Fruit fly (Drosophila melanogaster) whole organism, embryonic: Measurements from ENCODE around the gene ND-MNLL.

Experiments used
- B-H1 ChIP-seq: fragments of 200-800 bp; sonication (Bioruptor generic); IDR thresholded peaks from 3 replicates; pipeline ENCODE4 v1.3.6; 2022; ENCODE audit warnings: missing biosample characterization, missing genetic modification characterization
- B-H2 ChIP-seq: fragments of 200-800 bp; sonication (Bioruptor generic); optimal IDR thresholded peaks from 2 replicates; lab custom pipeline; 2018; ENCODE audit warnings: missing biosample characterization, mild to moderate bottlenecking, missing genetic modification characterization
- Blimp-1 ChIP-seq: fragments of 200-800 bp; sonication (Bioruptor generic); optimal IDR thresholded peaks from 3 replicates; lab custom pipeline; 2018; ENCODE audit warnings: missing biosample characterization, missing genetic modification characterization, mild to moderate bottlenecking, moderate library complexity, missing genetic modification reagents
- BtbVII ChIP-seq: fragments of 200-800 bp; sonication (Bioruptor generic); optimal IDR thresholded peaks from 3 replicates; lab custom pipeline; 2017; ENCODE audit warnings: missing biosample characterization, mild to moderate bottlenecking, missing genetic modification characterization
- CG10209 ChIP-seq: fragments of 200-800 bp; sonication (Bioruptor generic); optimal IDR thresholded peaks from 3 replicates; lab custom pipeline; 2017; ENCODE audit warnings: missing biosample characterization, mild to moderate bottlenecking, missing genetic modification characterization, missing genetic modification reagents
- CG10431 ChIP-seq: fragments of 200-800 bp; sonication (Bioruptor generic); optimal IDR thresholded peaks from 3 replicates; lab custom pipeline; 2018; ENCODE audit warnings: missing biosample characterization, mild to moderate bottlenecking, missing genetic modification characterization
- CG11456 ChIP-seq: fragments of 200-800 bp; sonication (Bioruptor generic); IDR thresholded peaks from 3 replicates; pipeline ENCODE4 v1.3.6; 2022; ENCODE audit warnings: missing biosample characterization, missing genetic modification characterization
- CG12155 ChIP-seq: fragments of 200-800 bp; sonication (Bioruptor generic); optimal IDR thresholded peaks from 3 replicates; lab custom pipeline; 2016; ENCODE audit warnings: missing biosample characterization, missing genetic modification characterization
- CG12659 ChIP-seq: fragments of 200-800 bp; sonication (Bioruptor generic); optimal IDR thresholded peaks from 3 replicates; lab custom pipeline; 2017; ENCODE audit warnings: mild to moderate bottlenecking, missing biosample characterization, missing genetic modification reagents, missing genetic modification characterization
- CG13424 ChIP-seq: fragments of 200-800 bp; sonication (Bioruptor generic); optimal IDR thresholded peaks from 2 replicates; lab custom pipeline; 2019; ENCODE audit warnings: missing biosample characterization, mild to moderate bottlenecking, missing genetic modification characterization, moderate library complexity
- CG15269 ChIP-seq: fragments of 200-800 bp; sonication (Bioruptor generic); optimal IDR thresholded peaks from 2 replicates; lab custom pipeline; 2018; ENCODE audit warnings: missing biosample characterization, mild to moderate bottlenecking, missing genetic modification characterization, moderate library complexity
- CG1602 ChIP-seq: fragments of 200-800 bp; sonication (Bioruptor generic); optimal IDR thresholded peaks from 3 replicates; lab custom pipeline; 2016; ENCODE audit warnings: missing biosample characterization, missing genetic modification characterization
- CG17361 ChIP-seq: fragments of 200-800 bp; sonication (Bioruptor generic); IDR thresholded peaks from 3 replicates; pipeline ENCODE4 v1.3.6; 2022; ENCODE audit warnings: missing biosample characterization, missing genetic modification characterization
- CG17385 ChIP-seq: fragments of 200-800 bp; sonication (Bioruptor generic); optimal IDR thresholded peaks from 3 replicates; lab custom pipeline; 2018; ENCODE audit warnings: missing biosample characterization, mild to moderate bottlenecking, missing genetic modification characterization
- CG18011 ChIP-seq: fragments of 200-800 bp; sonication (Bioruptor generic); optimal IDR thresholded peaks from 2 replicates; lab custom pipeline; 2017; ENCODE audit warnings: missing biosample characterization, missing genetic modification characterization, mild to moderate bottlenecking, moderate library complexity, missing genotype
- CG18262 ChIP-seq: fragments of 200-800 bp; optimal IDR thresholded peaks from 3 replicates; lab custom pipeline; 2019; ENCODE audit warnings: missing biosample characterization, mild to moderate bottlenecking, missing genetic modification characterization, moderate library complexity
- CG2120 ChIP-seq: fragments of 200-800 bp; sonication (Bioruptor generic); optimal IDR thresholded peaks from 3 replicates; lab custom pipeline; 2016; ENCODE audit warnings: missing biosample characterization, missing genetic modification characterization
- CG2129 ChIP-seq: fragments of 200-800 bp; sonication (Bioruptor generic); IDR thresholded peaks from 2 replicates; pipeline ENCODE4 v1.3.6; 2022; ENCODE audit warnings: missing biosample characterization, missing genetic modification characterization; ENCODE audit not compliant: partially characterized antibody
- CG4707 ChIP-seq: fragments of 200-800 bp; sonication (Bioruptor generic); optimal IDR thresholded peaks from 2 replicates; lab custom pipeline; 2018; ENCODE audit warnings: missing biosample characterization, mild to moderate bottlenecking, missing genetic modification characterization, moderate library complexity
- CG7372 ChIP-seq: fragments of 200-800 bp; sonication (Bioruptor generic); IDR thresholded peaks from 2 replicates; pipeline ENCODE4 v1.3.6; 2022; ENCODE audit warnings: missing biosample characterization, missing genetic modification characterization
- CG9215 ChIP-seq: fragments of 200-800 bp; sonication (Bioruptor generic); IDR thresholded peaks from 2 replicates; pipeline ENCODE4 v1.3.6; 2022; ENCODE audit warnings: missing biosample characterization, missing genetic modification characterization
- CkIIα-i1 ChIP-seq: fragments of 200-800 bp; sonication (Bioruptor generic); IDR thresholded peaks from 2 replicates; pipeline ENCODE4 v1.3.6; 2022; ENCODE audit warnings: missing biosample characterization, missing genetic modification characterization
- D19A ChIP-seq: fragments of 200-800 bp; optimal IDR thresholded peaks from 3 replicates; lab custom pipeline; 2019; ENCODE audit warnings: missing biosample characterization, mild to moderate bottlenecking, missing genetic modification characterization, moderate library complexity
- HHEX ChIP-seq: fragments of 200-800 bp; sonication (Bioruptor generic); optimal IDR thresholded peaks from 3 replicates; lab custom pipeline; 2017; ENCODE audit warnings: missing biosample characterization, mild to moderate bottlenecking, missing genetic modification characterization, missing genetic modification reagents
- Hsf ChIP-seq: fragments of 200-800 bp; sonication (Bioruptor generic); optimal IDR thresholded peaks from 3 replicates; lab custom pipeline; 2016; ENCODE audit warnings: missing biosample characterization, missing genetic modification characterization
- Lim3 ChIP-seq: fragments of 200-800 bp; sonication (Bioruptor generic); IDR thresholded peaks from 2 replicates; pipeline ENCODE4 v1.3.6; 2022; ENCODE audit warnings: missing biosample characterization, missing genetic modification characterization
- Myb ChIP-seq: fragments of 200-800 bp; sonication (Bioruptor generic); optimal IDR thresholded peaks from 2 replicates; lab custom pipeline; 2016; ENCODE audit warnings: missing biosample characterization, missing genetic modification characterization
- PHDP ChIP-seq: fragments of 200-800 bp; sonication (Bioruptor generic); optimal IDR thresholded peaks from 3 replicates; lab custom pipeline; 2018; ENCODE audit warnings: missing biosample characterization, mild to moderate bottlenecking, missing genetic modification characterization, moderate library complexity
- Ravus ChIP-seq: fragments of 200-800 bp; sonication (Bioruptor generic); IDR thresholded peaks from 2 replicates; pipeline ENCODE4 v1.3.6; 2022; ENCODE audit warnings: missing biosample characterization, missing genetic modification characterization
- Rx ChIP-seq: fragments of 200-800 bp; sonication (Bioruptor generic); IDR thresholded peaks from 2 replicates; pipeline ENCODE4 v1.3.6; 2022; ENCODE audit warnings: missing biosample characterization, missing genetic modification characterization
- Sox102F ChIP-seq: fragments of 200-800 bp; sonication (Bioruptor generic); optimal IDR thresholded peaks from 2 replicates; lab custom pipeline; 2018; ENCODE audit warnings: missing biosample characterization, mild to moderate bottlenecking, missing genetic modification characterization, moderate library complexity
- Ssrp ChIP-seq: fragments of 200-800 bp; sonication (Bioruptor generic); optimal IDR thresholded peaks from 2 replicates; lab custom pipeline; 2018; ENCODE audit warnings: missing biosample characterization, mild to moderate bottlenecking, missing genetic modification characterization, moderate library complexity
- al ChIP-seq: fragments of 200-800 bp; sonication (Bioruptor generic); IDR thresholded peaks from 2 replicates; pipeline ENCODE4 v1.3.6; 2022; ENCODE audit warnings: missing biosample characterization, missing genetic modification characterization
- dmrt11E ChIP-seq: fragments of 200-800 bp; sonication (Bioruptor generic); optimal IDR thresholded peaks from 3 replicates; lab custom pipeline; 2018; ENCODE audit warnings: missing biosample characterization, mild to moderate bottlenecking, missing genetic modification characterization, moderate library complexity
- fd3F ChIP-seq: fragments of 200-800 bp; sonication (Bioruptor generic); optimal IDR thresholded peaks from 2 replicates; lab custom pipeline; 2018; ENCODE audit warnings: missing biosample characterization, mild to moderate bottlenecking, missing genetic modification characterization, moderate library complexity
- gem ChIP-seq: fragments of 200-800 bp; sonication (Bioruptor generic); optimal IDR thresholded peaks from 2 replicates; lab custom pipeline; 2019; ENCODE audit warnings: missing biosample characterization, mild to moderate bottlenecking, missing genetic modification characterization, moderate library complexity
- grau ChIP-seq: fragments of 200-800 bp; optimal IDR thresholded peaks from 3 replicates; lab custom pipeline; 2019; ENCODE audit warnings: missing biosample characterization, mild to moderate bottlenecking, missing genetic modification characterization, moderate library complexity
- gro ChIP-seq: fragments of 200-800 bp; sonication (Bioruptor generic); optimal IDR thresholded peaks from 2 replicates; lab custom pipeline; 2016; ENCODE audit warnings: missing biosample characterization, missing genetic modification characterization
- hbn ChIP-seq: fragments of 200-800 bp; sonication (Bioruptor generic); IDR thresholded peaks from 2 replicates; pipeline ENCODE4 v1.3.6; 2022; ENCODE audit warnings: missing biosample characterization, missing genetic modification characterization; ENCODE audit not compliant: partially characterized antibody
- kay ChIP-seq: fragments of 200-800 bp; sonication (Bioruptor generic); optimal IDR thresholded peaks from 2 replicates; lab custom pipeline; 2016; ENCODE audit warnings: missing biosample characterization, missing genetic modification characterization
- klu ChIP-seq: fragments of 200-800 bp; sonication (Bioruptor generic); IDR thresholded peaks from 2 replicates; pipeline ENCODE4 v1.3.6; 2022; ENCODE audit warnings: missing biosample characterization, missing genetic modification characterization
- oc ChIP-seq: fragments of 200-800 bp; sonication (Bioruptor generic); optimal IDR thresholded peaks from 2 replicates; lab custom pipeline; 2018; ENCODE audit warnings: missing biosample characterization, mild to moderate bottlenecking, missing genetic modification characterization, moderate library complexity
- scrt ChIP-seq: fragments of 200-800 bp; sonication (Bioruptor generic); optimal IDR thresholded peaks from 2 replicates; lab custom pipeline; 2018; ENCODE audit warnings: missing biosample characterization, mild to moderate bottlenecking, missing genetic modification characterization, moderate library complexity
- sens ChIP-seq: fragments of 200-800 bp; sonication (Bioruptor generic); peaks from one replicate; lab custom pipeline; 2016; ENCODE audit warnings: missing biosample characterization, missing genetic modification characterization
- shn ChIP-seq: fragments of 200-800 bp; sonication (Bioruptor generic); optimal IDR thresholded peaks from 3 replicates; lab custom pipeline; 2016; ENCODE audit warnings: missing biosample characterization, missing genetic modification characterization
- sqz ChIP-seq: fragments of 200-800 bp; sonication (Bioruptor generic); optimal IDR thresholded peaks from 3 replicates; lab custom pipeline; 2018; ENCODE audit warnings: missing biosample characterization, mild to moderate bottlenecking, missing genetic modification characterization
- twi ChIP-seq: fragments of 200-800 bp; optimal IDR thresholded peaks from 2 replicates; lab custom pipeline; 2019; ENCODE audit warnings: missing biosample characterization, mild to moderate bottlenecking, missing genetic modification characterization, moderate library complexity
- wor ChIP-seq: fragments of 200-800 bp; sonication (Bioruptor generic); IDR thresholded peaks from 2 replicates; pipeline ENCODE4 v1.3.6; 2022; ENCODE audit warnings: missing biosample characterization, missing genetic modification characterization
- zen ChIP-seq: fragments of 200-800 bp; sonication (Bioruptor generic); optimal IDR thresholded peaks from 3 replicates; lab custom pipeline; 2018; ENCODE audit warnings: missing biosample characterization, mild to moderate bottlenecking, missing genetic modification characterization, moderate library complexity

Gene ND-MNLL

dm6 chrX:7893411-7894122 is at the start of gene ND-MNLL, which contains the start of the genes CG45089 and p115 (continued):
- TF ChIP-seq CG13424 (tag; lab: Kevin White, UChicago): peak; percentile 72
- peak; percentile 53 for TF ChIP-seq zen (tag; lab: Kevin White, UChicago)
- TF ChIP-seq oc (tag; lab: Kevin White, UChicago): peak; percentile 31
- peak; percentile 33 for TF ChIP-seq D19A (tag; lab: Kevin White, UChicago)
- no peak for TF ChIP-seq wor (GFP tag; lab: Robert Waterston, UW)
- TF ChIP-seq CG1602 (GFP tag; lab: Kevin White, UChicago): peak; percentile 33
- TF ChIP-seq shn (GFP tag; lab: Kevin White, UChicago): peak; percentile 14
- TF ChIP-seq Ssrp: peak; percentile 35
- TF ChIP-seq klu: peak; percentile 53
- TF ChIP-seq grau (tag; lab: Kevin White, UChicago): peak; percentile 61
- no peak for TF ChIP-seq sqz (GFP tag; lab: Kevin White, UChicago)
- peak; percentile 78 for TF ChIP-seq gem (tag; lab: Kevin White, UChicago)
- TF ChIP-seq al (GFP tag; lab: Robert Waterston, UW): peak; percentile 46; the same call in 1 of the 2 replicates
- TF ChIP-seq fd3F (GFP tag; lab: Kevin White, UChicago): peak; percentile 34
- peak; percentile 16; the same call in 1 of the 3 replicates for TF ChIP-seq CG11456
- TF ChIP-seq Ravus (GFP tag; lab: Robert Waterston, UW): no peak; the same call in 1 of the 2 replicates
- TF ChIP-seq B-H2 (GFP tag; lab: Kevin White, UChicago): peak; percentile 74
- no peak for TF ChIP-seq BtbVII (GFP tag; lab: Kevin White, UChicago)
- TF ChIP-seq CG17361 (GFP tag; lab: Robert Waterston, UW): peak; percentile 61
- peak; percentile 46 for TF ChIP-seq kay
- peak; percentile 62 for TF ChIP-seq CG15269 (tag; lab: Kevin White, UChicago)
- peak; percentile 62 for TF ChIP-seq CG18262 (tag; lab: Kevin White, UChicago)
- peak; percentile 18 for TF ChIP-seq HHEX
- TF ChIP-seq CG2129 (GFP tag; lab: Robert Waterston, UW): peak; percentile 32
- TF ChIP-seq PHDP (tag; lab: Kevin White, UChicago): peak; percentile 52
- TF ChIP-seq B-H1 (GFP tag; lab: Robert Waterston, UW): no peak
- TF ChIP-seq dmrt11E (tag; lab: Kevin White, UChicago): peak; percentile 56
- no peak for TF ChIP-seq Lim3
- no peak for TF ChIP-seq CG17385
- peak; percentile 20 for TF ChIP-seq Myb (GFP tag; lab: Kevin White, UChicago)
- peak; percentile 71 for TF ChIP-seq CG2120
- peak; percentile 45 for TF ChIP-seq Blimp-1 (GFP tag; lab: Kevin White, UChicago)
- TF ChIP-seq gro (GFP tag; lab: Kevin White, UChicago): peak; percentile 20
- TF ChIP-seq hbn: peak; percentile 54
- TF ChIP-seq twi (tag; lab: Kevin White, UChicago): peak; percentile 26
- peak; percentile 55 for TF ChIP-seq Sox102F
- no peak for TF ChIP-seq CG10431 (GFP tag; lab: Kevin White, UChicago)
- peak; percentile 88 for TF ChIP-seq sens (GFP tag; lab: Kevin White, UChicago)
- TF ChIP-seq CG18011: peak; percentile 29
- peak; percentile 25 for TF ChIP-seq CG10209 (GFP tag; lab: Kevin White, UChicago)
- TF ChIP-seq CkIIα-i1 (GFP tag; lab: Robert Waterston, UW): no peak
- TF ChIP-seq CG12659 (GFP tag; lab: Kevin White, UChicago): peak; percentile 68
- TF ChIP-seq Hsf: peak; percentile 48
- TF ChIP-seq CG9215 (GFP tag; lab: Robert Waterston, UW): peak; percentile 25; the same call in 1 of the 2 replicates
- TF ChIP-seq CG7372 (GFP tag; lab: Robert Waterston, UW): peak; percentile 60
- TF ChIP-seq CG12155: peak; percentile 66
- TF ChIP-seq scrt (GFP tag; lab: Kevin White, UChicago): peak; percentile 25
- 0 out of 2 replicates have a peak, but pooled peaks have one; percentile 3 for TF ChIP-seq Rx (GFP tag; lab: Robert Waterston, UW)
- TF ChIP-seq CG4707 (GFP tag; lab: Kevin White, UChicago): no peak
